Worm (Caenorhabditis elegans) whole organism, late embryonic: ENCODE measurements around the gene C33D3.4.

ENCODE experiments used
- C08G9.2 ChIP-seq: sonication (generic microtip); optimal IDR thresholded peaks from 2 replicates; lab custom pipeline; 2016; ENCODE audit warnings: mild to moderate bottlenecking, missing genetic modification characterization, moderate library complexity, missing compliant biosample characterization
- pqm-1 ChIP-seq: sonication (generic microtip); optimal IDR thresholded peaks from 2 replicates; lab custom pipeline; 2016; ENCODE audit warnings: missing genetic modification characterization, missing compliant biosample characterization
- rnt-1 ChIP-seq: sonication (generic microtip); optimal IDR thresholded peaks from 2 replicates; lab custom pipeline; 2016; ENCODE audit warnings: missing genetic modification characterization, missing compliant biosample characterization
- sox-4 ChIP-seq: sonication (generic microtip); optimal IDR thresholded peaks from 2 replicates; lab custom pipeline; 2017; ENCODE audit warnings: mild to moderate bottlenecking, missing genetic modification characterization, inconsistent platforms, missing compliant biosample characterization
- unc-86 ChIP-seq: sonication (generic microtip); optimal IDR thresholded peaks from 2 replicates; lab custom pipeline; 2016; ENCODE audit warnings: missing genetic modification characterization, missing compliant biosample characterization

Gene C33D3.4

DNA sequence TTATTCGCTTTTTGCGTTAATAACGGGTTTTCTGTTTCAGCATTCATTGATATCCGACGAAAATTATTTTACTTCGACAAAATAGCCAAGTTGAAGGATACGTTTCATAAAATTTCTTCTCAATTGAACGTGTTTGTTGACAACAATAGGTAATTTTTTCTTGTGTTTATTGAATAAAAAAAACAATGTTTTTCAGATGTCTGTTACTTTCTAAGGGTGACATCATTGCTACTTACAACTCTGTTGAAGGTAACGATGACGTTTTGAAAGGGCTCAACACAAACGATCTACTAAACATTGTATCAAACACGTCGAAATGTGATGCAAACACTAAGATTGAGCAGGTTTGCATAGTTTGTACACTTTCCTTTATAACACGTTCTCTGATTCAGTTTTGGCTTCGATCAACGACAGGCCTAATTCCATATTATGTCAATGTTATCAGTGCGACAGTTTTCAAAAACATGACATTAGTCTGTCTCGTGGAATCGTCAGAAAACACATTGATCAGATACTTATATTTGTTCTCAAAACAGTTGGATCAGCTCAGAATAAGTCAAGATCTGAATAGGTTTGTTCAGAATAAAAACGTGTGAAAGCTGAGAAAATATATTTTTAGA lies 45.9 kb downstream of the C33D3.4 start:
- TF ChIP-seq sox-4, result no peak
- TF ChIP-seq unc-86 (tag; lab: Kevin White, UChicago), result no peak
- TF ChIP-seq rnt-1 (tag; lab: Kevin White, UChicago), result no peak
- TF ChIP-seq C08G9.2, result no peak
- TF ChIP-seq pqm-1, result no peak
